Fruit fly (Drosophila melanogaster) whole organism, embryonic: ENCODE data around the gene Lrr47.

Source experiments
- Atf-2 ChIP-seq: fragments of 200-800 bp; sonication (Bioruptor generic); optimal IDR thresholded peaks from 2 replicates; lab custom pipeline; 2016; ENCODE audit warnings: missing biosample characterization, missing genetic modification characterization
- Blimp-1 ChIP-seq: fragments of 200-800 bp; sonication (Bioruptor generic); optimal IDR thresholded peaks from 3 replicates; lab custom pipeline; 2018; ENCODE audit warnings: missing biosample characterization, missing genetic modification characterization, mild to moderate bottlenecking, moderate library complexity, missing genetic modification reagents
- CG10147 ChIP-seq: fragments of 200-800 bp; sonication (Bioruptor generic); optimal IDR thresholded peaks from 2 replicates; lab custom pipeline; 2019; ENCODE audit warnings: missing biosample characterization, mild to moderate bottlenecking, missing genetic modification characterization, moderate library complexity
- CG11695 ChIP-seq: fragments of 200-800 bp; sonication (Bioruptor generic); IDR thresholded peaks from 3 replicates; pipeline ENCODE4 v1.3.6; 2022; ENCODE audit warnings: missing biosample characterization, missing genetic modification characterization
- CG12236 ChIP-seq: fragments of 200-800 bp; sonication (Bioruptor generic); optimal IDR thresholded peaks from 2 replicates; lab custom pipeline; 2016; ENCODE audit warnings: missing biosample characterization, missing genetic modification characterization
- CG13424 ChIP-seq: fragments of 200-800 bp; sonication (Bioruptor generic); optimal IDR thresholded peaks from 2 replicates; lab custom pipeline; 2019; ENCODE audit warnings: missing biosample characterization, mild to moderate bottlenecking, missing genetic modification characterization, moderate library complexity
- CG13775 ChIP-seq: fragments of 200-800 bp; sonication (Bioruptor generic); optimal IDR thresholded peaks from 3 replicates; lab custom pipeline; 2017; ENCODE audit warnings: missing biosample characterization, mild to moderate bottlenecking, missing genetic modification characterization
- CG14441 ChIP-seq: fragments of 200-800 bp; sonication (Bioruptor generic); IDR thresholded peaks from 2 replicates; pipeline ENCODE4 v1.3.6; 2022; ENCODE audit warnings: missing biosample characterization, missing genetic modification characterization
- CG14860 ChIP-seq: fragments of 200-800 bp; sonication (Bioruptor generic); IDR thresholded peaks from 3 replicates; pipeline ENCODE4 v1.3.6; 2022; ENCODE audit warnings: missing biosample characterization, missing genetic modification characterization; ENCODE audit not compliant: partially characterized antibody
- CG15011 ChIP-seq: fragments of 200-800 bp; sonication (Bioruptor generic); optimal IDR thresholded peaks from 3 replicates; lab custom pipeline; 2018; ENCODE audit warnings: missing biosample characterization, mild to moderate bottlenecking, missing genetic modification characterization
- CG15073 ChIP-seq: fragments of 200-800 bp; sonication (Bioruptor generic); optimal IDR thresholded peaks from 2 replicates; lab custom pipeline; 2016; ENCODE audit warnings: missing biosample characterization, missing genetic modification characterization
- CG17186 ChIP-seq: fragments of 200-800 bp; sonication (Bioruptor generic); optimal IDR thresholded peaks from 3 replicates; lab custom pipeline; 2017; ENCODE audit warnings: missing biosample characterization, missing genetic modification reagents, missing genetic modification characterization
- CG17568 ChIP-seq: fragments of 200-800 bp; sonication (Bioruptor generic); optimal IDR thresholded peaks from 2 replicates; lab custom pipeline; 2018; ENCODE audit warnings: missing biosample characterization, mild to moderate bottlenecking, missing genetic modification characterization, moderate library complexity
- CG17802 ChIP-seq: fragments of 200-800 bp; sonication (Bioruptor generic); optimal IDR thresholded peaks from 2 replicates; lab custom pipeline; 2018; ENCODE audit warnings: missing biosample characterization, mild to moderate bottlenecking, missing genetic modification characterization, moderate library complexity
- CG1792 ChIP-seq: fragments of 200-800 bp; sonication (Bioruptor generic); optimal IDR thresholded peaks from 2 replicates; lab custom pipeline; 2016; ENCODE audit warnings: missing biosample characterization, missing genetic modification characterization
- CG2202 ChIP-seq: fragments of 200-800 bp; sonication (Bioruptor generic); optimal IDR thresholded peaks from 2 replicates; lab custom pipeline; 2018; ENCODE audit warnings: missing biosample characterization, mild to moderate bottlenecking, missing genetic modification characterization
- CG4328 ChIP-seq: fragments of 200-800 bp; sonication (Bioruptor generic); optimal IDR thresholded peaks from 3 replicates; lab custom pipeline; 2017; ENCODE audit warnings: missing biosample characterization, missing genetic modification reagents, missing genetic modification characterization
- CG43689 ChIP-seq: fragments of 200-800 bp; sonication (Bioruptor generic); IDR thresholded peaks from 2 replicates; pipeline ENCODE4 v1.3.6; 2022; ENCODE audit warnings: missing biosample characterization, missing genetic modification characterization
- CG6175 ChIP-seq: fragments of 200-800 bp; sonication (Bioruptor generic); IDR thresholded peaks from 3 replicates; pipeline ENCODE4 v1.3.6; 2022; ENCODE audit warnings: missing biosample characterization, missing genetic modification characterization
- CG6854 ChIP-seq: fragments of 200-800 bp; sonication (Bioruptor generic); optimal IDR thresholded peaks from 3 replicates; lab custom pipeline; 2017; ENCODE audit warnings: missing biosample characterization, mild to moderate bottlenecking, missing genetic modification characterization
- CG9727 ChIP-seq: fragments of 200-800 bp; sonication (Bioruptor generic); optimal IDR thresholded peaks from 3 replicates; lab custom pipeline; 2017; ENCODE audit warnings: missing biosample characterization, mild to moderate bottlenecking, missing genetic modification characterization
- D ChIP-seq, 2 experiments: fragments of 200-800 bp in 1 of 2; fragments of >200 bp in 1 of 2; sonication (Bioruptor generic) in 1 of 2; optimal IDR thresholded peaks; 2 replicates in 1 of 2; 3 replicates in 1 of 2; lab custom pipeline; 2017; ENCODE audit warnings: mild to moderate bottlenecking in 1 of 2, missing biosample characterization in 1 of 2, missing genetic modification characterization in 1 of 2, missing genetic modification reagents in 1 of 2
- H2.0 ChIP-seq: fragments of 200-800 bp; sonication (Bioruptor generic); IDR thresholded peaks from 2 replicates; pipeline ENCODE4 v1.3.6; 2022; ENCODE audit warnings: missing biosample characterization, missing genetic modification characterization
- Hr39 ChIP-seq: fragments of >200 bp; optimal IDR thresholded peaks from 2 replicates; lab custom pipeline; 2017
- Lim3 ChIP-seq: fragments of 200-800 bp; sonication (Bioruptor generic); IDR thresholded peaks from 2 replicates; pipeline ENCODE4 v1.3.6; 2022; ENCODE audit warnings: missing biosample characterization, missing genetic modification characterization
- Lpt ChIP-seq: fragments of >200 bp; optimal IDR thresholded peaks from 2 replicates; lab custom pipeline; 2018; ENCODE audit warnings: missing biosample characterization, missing genetic modification characterization
- Max ChIP-seq: fragments of 200-800 bp; sonication (Bioruptor generic); optimal IDR thresholded peaks from 2 replicates; lab custom pipeline; 2016; ENCODE audit warnings: missing biosample characterization, mild to moderate bottlenecking, missing genetic modification characterization
- Mrtf ChIP-seq: fragments of 200-800 bp; sonication (Bioruptor generic); IDR thresholded peaks from 3 replicates; pipeline ENCODE4 v1.3.6; 2022; ENCODE audit warnings: missing biosample characterization, missing genetic modification characterization
- Myb ChIP-seq: fragments of 200-800 bp; sonication (Bioruptor generic); optimal IDR thresholded peaks from 2 replicates; lab custom pipeline; 2016; ENCODE audit warnings: missing biosample characterization, missing genetic modification characterization
- Neu2 ChIP-seq: fragments of 200-800 bp; sonication (Bioruptor generic); optimal IDR thresholded peaks from 3 replicates; lab custom pipeline; 2016; ENCODE audit warnings: missing biosample characterization, missing genetic modification characterization, borderline replicate concordance
- Sox102F ChIP-seq: fragments of 200-800 bp; sonication (Bioruptor generic); optimal IDR thresholded peaks from 2 replicates; lab custom pipeline; 2018; ENCODE audit warnings: missing biosample characterization, mild to moderate bottlenecking, missing genetic modification characterization, moderate library complexity
- Spps ChIP-seq: fragments of 200-800 bp; sonication (Bioruptor generic); optimal IDR thresholded peaks from 2 replicates; lab custom pipeline; 2018; ENCODE audit warnings: missing biosample characterization, mild to moderate bottlenecking, missing genetic modification characterization
- Xbp1 ChIP-seq: fragments of 200-800 bp; sonication (Bioruptor generic); optimal IDR thresholded peaks from 3 replicates; lab custom pipeline; 2016; ENCODE audit warnings: missing biosample characterization, mild to moderate bottlenecking, missing genetic modification characterization
- eyg ChIP-seq: fragments of 200-800 bp; sonication (Bioruptor generic); optimal IDR thresholded peaks from 3 replicates; lab custom pipeline; 2016; ENCODE audit warnings: missing biosample characterization, missing genetic modification characterization
- fd96Cb ChIP-seq: fragments of 200-800 bp; sonication (Bioruptor generic); optimal IDR thresholded peaks from 2 replicates; lab custom pipeline; 2018; ENCODE audit warnings: missing biosample characterization, mild to moderate bottlenecking, missing genetic modification characterization, moderate library complexity
- gro ChIP-seq: fragments of 200-800 bp; sonication (Bioruptor generic); optimal IDR thresholded peaks from 2 replicates; lab custom pipeline; 2016; ENCODE audit warnings: missing biosample characterization, missing genetic modification characterization
- jumu ChIP-seq: fragments of 200-800 bp; sonication (Bioruptor generic); optimal IDR thresholded peaks from 3 replicates; lab custom pipeline; 2016; ENCODE audit warnings: missing biosample characterization, missing genetic modification characterization
- kah ChIP-seq: fragments of 200-800 bp; sonication (Bioruptor generic); optimal IDR thresholded peaks from 2 replicates; lab custom pipeline; 2018; ENCODE audit warnings: missing biosample characterization, mild to moderate bottlenecking, missing genetic modification characterization
- knrl ChIP-seq: fragments of 200-800 bp; sonication (Bioruptor generic); IDR thresholded peaks from 3 replicates; pipeline ENCODE4 v1.3.6; 2022; ENCODE audit warnings: missing biosample characterization, missing genetic modification characterization; ENCODE audit not compliant: partially characterized antibody
- oc ChIP-seq: fragments of 200-800 bp; sonication (Bioruptor generic); optimal IDR thresholded peaks from 2 replicates; lab custom pipeline; 2018; ENCODE audit warnings: missing biosample characterization, mild to moderate bottlenecking, missing genetic modification characterization, moderate library complexity
- otp ChIP-seq: fragments of 200-800 bp; sonication (Bioruptor generic); IDR thresholded peaks from 3 replicates; pipeline ENCODE4, ENCODE4 v1.3.6; 2022; ENCODE audit warnings: missing biosample characterization, missing genetic modification characterization
- pan ChIP-seq, 4 experiments: fragments of >200 bp in 3 of 4; fragments of 200-800 bp in 1 of 4; sonication (Bioruptor generic) in 1 of 4; optimal IDR thresholded peaks in 3 of 4; IDR thresholded peaks in 1 of 4; 2 replicates each; pipeline versions ENCODE4 v1.3.6 to Lab custom; 2017 to 2022; ENCODE audit warnings: missing biosample characterization in 2 of 4, missing genetic modification characterization in 2 of 4, mixed read lengths in 1 of 4
- scrt ChIP-seq: fragments of 200-800 bp; sonication (Bioruptor generic); optimal IDR thresholded peaks from 2 replicates; lab custom pipeline; 2018; ENCODE audit warnings: missing biosample characterization, mild to moderate bottlenecking, missing genetic modification characterization, moderate library complexity
- sens-2 ChIP-seq: fragments of 200-800 bp; sonication (Bioruptor generic); IDR thresholded peaks from 2 replicates; pipeline ENCODE4 v1.3.6; 2022; ENCODE audit warnings: missing biosample characterization, missing genetic modification characterization
- sisA ChIP-seq: fragments of 200-800 bp; sonication (Bioruptor generic); IDR thresholded peaks from 2 replicates; pipeline ENCODE4 v1.3.6; 2022; ENCODE audit warnings: missing biosample characterization, missing genetic modification characterization
- sqz ChIP-seq: fragments of 200-800 bp; sonication (Bioruptor generic); optimal IDR thresholded peaks from 3 replicates; lab custom pipeline; 2018; ENCODE audit warnings: missing biosample characterization, mild to moderate bottlenecking, missing genetic modification characterization
- trem ChIP-seq: fragments of 200-800 bp; optimal IDR thresholded peaks from 3 replicates; lab custom pipeline; 2019; ENCODE audit warnings: missing biosample characterization, mild to moderate bottlenecking, missing genetic modification characterization, moderate library complexity
- usp ChIP-seq: fragments of >200 bp; optimal IDR thresholded peaks from 2 replicates; lab custom pipeline; 2017; ENCODE audit warnings: missing biosample characterization, missing genetic modification characterization
- yki ChIP-seq: fragments of >200 bp; optimal IDR thresholded peaks from 3 replicates; lab custom pipeline; 2018
- zen ChIP-seq: fragments of 200-800 bp; sonication (Bioruptor generic); optimal IDR thresholded peaks from 3 replicates; lab custom pipeline; 2018; ENCODE audit warnings: missing biosample characterization, mild to moderate bottlenecking, missing genetic modification characterization, moderate library complexity

Lrr47 gene

DNA sequence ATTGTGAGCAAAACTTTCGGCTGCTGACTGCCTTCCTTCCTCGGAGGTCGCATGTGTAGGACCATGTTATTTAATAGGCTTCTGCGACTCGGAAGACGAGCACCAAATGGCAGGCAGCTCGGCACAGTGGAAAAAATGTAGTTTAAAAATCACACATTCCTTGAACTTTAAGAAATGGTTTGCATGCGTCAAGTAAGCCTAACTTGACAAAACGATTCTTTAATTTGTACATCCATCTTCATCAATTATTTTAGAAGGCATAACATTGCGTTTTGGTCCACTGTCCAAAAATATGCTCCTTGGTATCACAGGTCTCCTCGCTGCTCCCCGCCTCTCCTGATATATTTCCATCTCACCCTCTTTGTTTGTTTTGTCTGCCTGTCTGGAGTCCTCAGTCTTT, 48.5 kb downstream of the Lrr47 start (continued):
- TF ChIP-seq CG43689 (GFP tag; lab: Robert Waterston, UW) (no peak), zen (tag; lab: Kevin White, UChicago) (no peak), CG6854 (GFP tag; lab: Kevin White, UChicago) (peak; percentile 54), H2.0 (GFP tag; lab: Robert Waterston, UW) (peak; percentile 49), Lpt (GFP tag; lab: Kevin White, UChicago) (no peak), usp (no peak), CG12236 (no peak), CG14860 (no peak), oc (tag; lab: Kevin White, UChicago) (no peak), CG17186 (GFP tag; lab: Kevin White, UChicago) (no peak), sqz (GFP tag; lab: Kevin White, UChicago) (no peak), Blimp-1 (GFP tag; lab: Kevin White, UChicago) (no peak), CG17568 (GFP tag; lab: Kevin White, UChicago) (no peak), CG13775 (GFP tag; lab: Kevin White, UChicago) (peak; percentile 19), CG9727 (peak; percentile 47), knrl (no peak), scrt (GFP tag; lab: Kevin White, UChicago) (peak; percentile 57), CG14441 (peak; percentile 32; the same call in 1 of the 2 replicates), Xbp1 (GFP tag; lab: Kevin White, UChicago) (peak; percentile 28), CG4328 (GFP tag; lab: Kevin White, UChicago) (no peak), fd96Cb (tag; lab: Kevin White, UChicago) (peak; percentile 10), gro (GFP tag; lab: Kevin White, UChicago) (no peak), CG10147 (GFP tag; lab: Kevin White, UChicago) (peak; percentile 55), Sox102F (GFP tag; lab: Kevin White, UChicago) (peak; percentile 17), Mrtf (GFP tag; lab: Robert Waterston, UW) (0 out of 3 replicates have a peak, but pooled peaks have one; percentile 31), CG15073 (GFP tag; lab: Kevin White, UChicago) (no peak), CG15011 (GFP tag; lab: Kevin White, UChicago) (no peak), CG17802 (tag; lab: Kevin White, UChicago) (no peak), Max (GFP tag; lab: Kevin White, UChicago) (no peak), Hr39 (lab: Kevin White, UChicago) (no peak), CG11695 (GFP tag; lab: Robert Waterston, UW) (peak; percentile 42; the same call in 1 of the 3 replicates), CG1792 (no peak), Atf-2 (GFP tag; lab: Kevin White, UChicago) (no peak), Spps (tag; lab: Kevin White, UChicago) (no peak), pan (optimal IDR thresholded peaks at IDR 0.05; lab: Kevin White, UChicago) (no peak), pan (GFP tag; optimal IDR thresholded peaks at IDR 0.05 in 1 of 2, IDR thresholded peaks at IDR 0.05 in 1 of 2) (peak in 1 of 2 experiments; percentile 52), D (optimal IDR thresholded peaks at IDR 0.05; lab: Kevin White, UChicago) (no peak), D (GFP tag; optimal IDR thresholded peaks at IDR 0.05; lab: Kevin White, UChicago) (no peak), kah (GFP tag; lab: Kevin White, UChicago) (no peak), sens-2 (GFP tag; lab: Robert Waterston, UW) (no peak), sisA (peak; percentile 43; the same call in 1 of the 2 replicates), CG2202 (no peak), yki (lab: Kevin White, UChicago) (no peak), trem (tag; lab: Kevin White, UChicago) (no peak), eyg (GFP tag; lab: Kevin White, UChicago) (peak; percentile 20), jumu (GFP tag; lab: Kevin White, UChicago) (peak; percentile 5), CG13424 (tag; lab: Kevin White, UChicago) (peak; percentile 35), otp (GFP tag; lab: Robert Waterston, UW) (0 out of 3 replicates have a peak, but pooled peaks have one; percentile 30), CG6175 (GFP tag; lab: Robert Waterston, UW) (no peak), Neu2 (GFP tag; lab: Kevin White, UChicago) (no peak), Myb (peak; percentile 40), Lim3 (GFP tag; lab: Robert Waterston, UW) (no peak)
